Worm (Caenorhabditis elegans): ENCODE data around the gene C24A8.6.
"Not testable (repeated sequence)": the region's sequence is repeated elsewhere in the genome, so short reads cannot be mapped to it uniquely, and the experiment has no call there.

C24A8.6 gene

ce11 chrX:4332305-4332704 is at the start of gene C24A8.6:
TSS of gene C24A8.6 (minus strand) at chrX:4332405.
- TF ChIP-seq fkh-2, mml-1, nhr-77 (tag; optimal IDR thresholded peaks at IDR 0.05): not testable (repeated sequence)

ce11 chrX:4377689-4378088 is 45.5 kb upstream of the C24A8.6 start, which contains the start of gene R160.12:
TSS of gene R160.12 (minus strand) at chrX:4377789.
- TF ChIP-seq nhr-67 (tag; optimal IDR thresholded peaks at IDR 0.05) (no peak), elt-1 (tag; optimal IDR thresholded peaks at IDR 0.05) (no peak), nhr-11 (tag; optimal IDR thresholded peaks at IDR 0.05) (no peak), ama-1 (optimal IDR thresholded peaks at IDR 0.05) (no peak), sea-2 (GFP tag; optimal IDR thresholded peaks at IDR 0.05) (no peak), lsy-12 (tag; optimal IDR thresholded peaks at IDR 0.05) (no peak), nhr-43 (tag; optimal IDR thresholded peaks at IDR 0.05; ENCODE audit: poor library complexity, severe bottlenecking) (no peak), eor-1 (tag; optimal IDR thresholded peaks at IDR 0.05) (no peak), ceh-9 (tag; optimal IDR thresholded peaks at IDR 0.05) (no peak), ztf-4 (tag; optimal IDR thresholded peaks at IDR 0.05) (no peak), nfya-1 (tag; optimal IDR thresholded peaks at IDR 0.05; ENCODE audit: insufficient read depth) (no peak), ceh-82 (tag; optimal IDR thresholded peaks at IDR 0.05) (no peak), elt-3 (tag; optimal IDR thresholded peaks at IDR 0.05) (no peak), R02D3.7 (tag; optimal IDR thresholded peaks at IDR 0.05) (no peak), skn-1 (tag; optimal IDR thresholded peaks at IDR 0.05) (no peak)

DNA sequence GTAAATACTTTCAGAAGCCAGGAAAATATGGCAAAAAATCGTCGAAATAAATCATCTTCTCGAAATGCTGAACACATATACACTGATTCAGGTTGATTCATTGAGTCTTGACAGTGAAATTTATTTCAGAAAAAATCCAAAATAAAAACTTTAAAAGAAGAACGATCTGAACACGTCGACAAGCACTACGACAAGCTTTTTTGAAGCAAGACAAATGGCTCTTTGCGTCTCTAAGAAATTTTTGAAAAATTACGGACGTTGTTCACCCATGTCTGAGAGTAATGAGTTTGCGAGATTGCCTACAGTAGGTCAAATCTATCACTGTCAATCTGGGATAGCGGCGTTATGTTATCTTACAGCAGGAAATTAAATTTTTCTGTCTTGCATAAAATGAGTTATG is 44.6 kb upstream of the C24A8.6 start, which contains the start of gene R160.2:
R160.2 (minus strand) TSS at position 101 of the 400 bp plus-strand sequence.
- TF ChIP-seq hmg-11 (tag; optimal IDR thresholded peaks at IDR 0.05) (no peak), ceh-9 (tag; optimal IDR thresholded peaks at IDR 0.05) (no peak), nfya-1 (tag; optimal IDR thresholded peaks at IDR 0.05; ENCODE audit: insufficient read depth) (no peak), ceh-82 (tag; optimal IDR thresholded peaks at IDR 0.05) (no peak), unc-39 (tag; optimal IDR thresholded peaks at IDR 0.05) (no peak), pqm-1 (tag; optimal IDR thresholded peaks at IDR 0.05) (no peak), nhr-23 (tag; optimal IDR thresholded peaks at IDR 0.05) (no peak), elt-2 (tag; optimal IDR thresholded peaks at IDR 0.05) (no peak), nhr-11 (tag; optimal IDR thresholded peaks at IDR 0.05) (no peak), nhr-43 (tag; optimal IDR thresholded peaks at IDR 0.05; ENCODE audit: poor library complexity, severe bottlenecking) (no peak), lin-15B (tag; optimal IDR thresholded peaks at IDR 0.05) (no peak), nhr-237 (tag; optimal IDR thresholded peaks at IDR 0.05) (no peak), ztf-4 (tag; optimal IDR thresholded peaks at IDR 0.05) (no peak), pha-4 (tag; optimal IDR thresholded peaks at IDR 0.05) (no peak), lsy-12 (tag; optimal IDR thresholded peaks at IDR 0.05) (no peak), ZK546.5 (tag; optimal IDR thresholded peaks at IDR 0.05) (no peak), skn-1 (tag; optimal IDR thresholded peaks at IDR 0.05) (no peak)

DNA sequence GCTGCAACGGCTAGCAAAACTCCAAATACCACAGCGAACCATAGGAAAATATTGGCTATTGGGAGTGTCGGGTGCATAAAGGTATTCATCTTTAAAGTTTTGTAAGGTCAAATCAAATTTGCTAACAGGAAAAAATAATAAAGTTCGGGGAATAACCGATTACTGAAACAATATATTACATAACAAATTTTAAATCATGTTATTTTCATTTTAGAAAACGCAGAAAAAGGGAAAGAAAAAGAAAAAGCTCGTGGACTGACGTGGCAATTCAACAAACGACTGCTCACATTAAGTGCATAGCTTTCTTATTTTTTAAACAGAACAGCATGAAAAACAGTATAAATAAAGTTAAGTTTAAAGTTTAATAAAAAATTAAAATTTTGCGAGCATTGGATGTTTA is 40.9 kb upstream of the C24A8.6 start, which contains the start of gene R160.6:
R160.6 (minus strand) TSS at position 101 of the 400 bp plus-strand sequence.
- no peak for TF ChIP-seq fkh-10 (GFP tag; optimal IDR thresholded peaks at IDR 0.05)
- TF ChIP-seq nhr-11 (tag; optimal IDR thresholded peaks at IDR 0.05) = no peak
- no peak for TF ChIP-seq eor-1 (tag; optimal IDR thresholded peaks at IDR 0.05)
- TF ChIP-seq ama-1 (optimal IDR thresholded peaks at IDR 0.05) = no peak
- TF ChIP-seq ZK546.5 (tag; optimal IDR thresholded peaks at IDR 0.05) = no peak
- no peak for TF ChIP-seq lin-15B (tag; optimal IDR thresholded peaks at IDR 0.05)
- TF ChIP-seq elt-3 (tag; optimal IDR thresholded peaks at IDR 0.05) = no peak

DNA sequence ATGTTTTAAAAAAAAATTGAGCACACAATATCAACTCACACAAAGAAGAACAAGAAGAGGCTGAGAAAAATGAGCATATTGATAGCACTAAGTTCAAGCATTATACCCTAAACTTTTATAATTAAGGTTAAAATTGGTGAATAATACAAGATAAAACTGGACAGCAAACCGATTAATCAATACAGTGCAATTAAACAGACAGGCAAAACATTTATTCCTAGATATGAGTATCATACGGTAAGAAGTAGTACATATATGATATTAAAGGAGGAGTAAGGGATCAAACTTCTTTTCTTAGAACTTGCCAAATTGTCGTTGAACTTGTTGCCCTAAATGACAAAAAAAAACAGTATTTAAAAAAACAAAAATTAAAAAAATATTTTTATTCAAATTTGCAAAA is 39.8 kb upstream of the C24A8.6 start, which contains the start of gene R160.14:
R160.14 (minus strand) TSS at position 101 of the 400 bp plus-strand sequence.
- no peak for TF ChIP-seq nhr-43 (tag; optimal IDR thresholded peaks at IDR 0.05; ENCODE audit: poor library complexity, severe bottlenecking)
- no peak for TF ChIP-seq fkh-10 (GFP tag; optimal IDR thresholded peaks at IDR 0.05)
- no peak for TF ChIP-seq ztf-4 (tag; optimal IDR thresholded peaks at IDR 0.05)
- no peak for TF ChIP-seq mdl-1 (tag; optimal IDR thresholded peaks at IDR 0.05)
- no peak for TF ChIP-seq ztf-11 (tag; optimal IDR thresholded peaks at IDR 0.05)
- no peak for TF ChIP-seq mml-1 (tag; optimal IDR thresholded peaks at IDR 0.05)
- no peak for TF ChIP-seq elt-2 (tag; optimal IDR thresholded peaks at IDR 0.05)
- TF ChIP-seq egl-5 (tag; optimal IDR thresholded peaks at IDR 0.05) = no peak
- TF ChIP-seq hmg-11 (tag; optimal IDR thresholded peaks at IDR 0.05) = no peak
- TF ChIP-seq lin-39 (tag; optimal IDR thresholded peaks at IDR 0.05) = no peak
- no peak for TF ChIP-seq snpc-4 (tag; optimal IDR thresholded peaks at IDR 0.05)
- TF ChIP-seq fkh-2 (tag; optimal IDR thresholded peaks at IDR 0.05) = no peak
